Fruit fly (Drosophila melanogaster): ENCODE data around the gene CG33500.
A peak's percentile ranks its signal among the peaks of the same experiment; 100 is the strongest.

Gene CG33500

dm6 chr3L:11492457-11492856 is 16.0 kb upstream of the CG33500 start (continued):
- TF ChIP-seq Dfd (GFP tag; optimal IDR thresholded peaks at IDR 0.05) (no peak), CG14710 (tag; optimal IDR thresholded peaks at IDR 0.05) (no peak), gro (GFP tag; optimal IDR thresholded peaks at IDR 0.05) (no peak), tup (GFP tag; optimal IDR thresholded peaks at IDR 0.05) (no peak), lov (optimal IDR thresholded peaks at IDR 0.05) (no peak), lov (GFP tag; IDR thresholded peaks at IDR 0.05) (no peak), ssp (GFP tag; IDR thresholded peaks at IDR 0.05) (no peak), CG6813 (GFP tag; optimal IDR thresholded peaks at IDR 0.05) (no peak), bigmax (GFP tag; optimal IDR thresholded peaks at IDR 0.05) (no peak), GATAe (GFP tag; conservative IDR thresholded peaks at IDR 0.05) (no peak), CG12071 (GFP tag; optimal IDR thresholded peaks at IDR 0.05) (no peak), MTF-1 (GFP tag; optimal IDR thresholded peaks at IDR 0.05; ENCODE audit: borderline replicate concordance) (no peak), E2f2 (GFP tag; IDR thresholded peaks at IDR 0.05) (no peak), CG10462 (GFP tag; optimal IDR thresholded peaks at IDR 0.05) (no peak), corto (GFP tag; optimal IDR thresholded peaks at IDR 0.05) (no peak), CG30431 (GFP tag; optimal IDR thresholded peaks at IDR 0.05) (no peak), peb (GFP tag; IDR thresholded peaks at IDR 0.05) (no peak), unc-4 (GFP tag; IDR thresholded peaks at IDR 0.05; ENCODE audit: partially characterized antibody) (no peak), unpg (GFP tag; optimal IDR thresholded peaks at IDR 0.05) (no peak), CG15073 (GFP tag; optimal IDR thresholded peaks at IDR 0.05) (no peak), Hsf (GFP tag; optimal IDR thresholded peaks at IDR 0.05) (no peak), slp2 (GFP tag; optimal IDR thresholded peaks at IDR 0.05) (no peak), ind (GFP tag; optimal IDR thresholded peaks at IDR 0.05) (no peak), CG4404 (GFP tag; IDR thresholded peaks at IDR 0.05) (no peak), CG7745 (tag; optimal IDR thresholded peaks at IDR 0.05) (peak; percentile 93), tio (GFP tag; optimal IDR thresholded peaks at IDR 0.05) (no peak), CG14667 (GFP tag; IDR thresholded peaks at IDR 0.05) (no peak), wek (GFP tag; optimal IDR thresholded peaks at IDR 0.05) (no peak), ham (GFP tag; IDR thresholded peaks at IDR 0.05) (no peak), CG9437 (GFP tag; optimal IDR thresholded peaks at IDR 0.05) (no peak), salm (tag; optimal IDR thresholded peaks at IDR 0.05) (no peak), chn (GFP tag; optimal IDR thresholded peaks at IDR 0.05) (no peak), da (GFP tag; optimal IDR thresholded peaks at IDR 0.05) (no peak), sd (tag; optimal IDR thresholded peaks at IDR 0.05) (no peak), cwo (GFP tag; optimal IDR thresholded peaks at IDR 0.05) (peak; percentile 3), cas (GFP tag; IDR thresholded peaks at IDR 0.05) (no peak), CG12299 (tag; optimal IDR thresholded peaks at IDR 0.05) (no peak), CG11085 (GFP tag; IDR thresholded peaks at IDR 0.05) (no peak), lola (GFP tag; optimal IDR thresholded peaks at IDR 0.05) (no peak), twi (tag; optimal IDR thresholded peaks at IDR 0.05) (peak; percentile 96), ems (GFP tag; optimal IDR thresholded peaks at IDR 0.05) (no peak), tna (GFP tag; IDR thresholded peaks at IDR 0.05; ENCODE audit: partially characterized antibody) (peak; percentile 31; the same call in 1 of the 2 replicates), CG13296 (GFP tag; optimal IDR thresholded peaks at IDR 0.05) (no peak), CkIIα-i1 (GFP tag; IDR thresholded peaks at IDR 0.05) (no peak), oc (tag; optimal IDR thresholded peaks at IDR 0.05) (no peak), CG13894 (tag; optimal IDR thresholded peaks at IDR 0.05) (no peak), nerfin-1 (tag; optimal IDR thresholded peaks at IDR 0.05) (no peak), BEAF-32 (GFP tag; optimal IDR thresholded peaks at IDR 0.05) (no peak), bsh (GFP tag; optimal IDR thresholded peaks at IDR 0.05) (peak in 1 of 2 experiments; percentile 35), CG17328 (GFP tag; IDR thresholded peaks at IDR 0.05) (0 out of 2 replicates have a peak, but pooled peaks have one; percentile 11), zen2 (GFP tag; IDR thresholded peaks at IDR 0.05; ENCODE audit: partially characterized antibody) (no peak)

Data from whole organism, embryonic.